Fruit fly (Drosophila melanogaster) whole organism, pupa: ENCODE results near the gene beat-IIIa.

Source experiments
- CG10348 ChIP-seq: fragments of 200-800 bp; sonication (Bioruptor generic); IDR thresholded peaks from 2 replicates; pipeline ENCODE4 v1.3.6; 2022; ENCODE audit warnings: missing biosample characterization, missing genetic modification characterization
- CG12605 ChIP-seq: fragments of 200-800 bp; sonication (Bioruptor generic); IDR thresholded peaks from 2 replicates; pipeline ENCODE4 v1.3.6; 2022; ENCODE audit warnings: missing biosample characterization, missing genetic modification characterization
- CG13204 ChIP-seq: fragments of 200-800 bp; sonication (Bioruptor generic); optimal IDR thresholded peaks from 2 replicates; lab custom pipeline; 2018; ENCODE audit warnings: missing biosample characterization, mild to moderate bottlenecking, missing genetic modification characterization, moderate library complexity
- CG14655 ChIP-seq: fragments of 200-800 bp; sonication (Bioruptor generic); optimal IDR thresholded peaks from 3 replicates; lab custom pipeline; 2017; ENCODE audit warnings: mild to moderate bottlenecking, missing biosample characterization, missing genetic modification reagents, missing genetic modification characterization
- CG15710 ChIP-seq: fragments of 200-800 bp; sonication (Bioruptor generic); optimal IDR thresholded peaks from 2 replicates; lab custom pipeline; 2018; ENCODE audit warnings: missing biosample characterization, mild to moderate bottlenecking, missing genetic modification characterization, moderate library complexity
- CG17806 ChIP-seq: fragments of 200-800 bp; sonication (Bioruptor generic); optimal IDR thresholded peaks from 2 replicates; lab custom pipeline; 2018; ENCODE audit warnings: missing biosample characterization, mild to moderate bottlenecking, missing genetic modification characterization, moderate library complexity
- CG32121 ChIP-seq: fragments of 200-800 bp; sonication (Bioruptor generic); IDR thresholded peaks from 2 replicates; pipeline ENCODE4 v1.3.6; 2022; ENCODE audit warnings: missing biosample characterization, missing genetic modification characterization
- CG34367 ChIP-seq: fragments of 200-800 bp; sonication (Bioruptor generic); optimal IDR thresholded peaks from 2 replicates; lab custom pipeline; 2018; ENCODE audit warnings: missing biosample characterization, mild to moderate bottlenecking, missing genetic modification characterization
- CG4496 ChIP-seq: fragments of 200-800 bp; sonication (Bioruptor generic); IDR thresholded peaks from 3 replicates; pipeline ENCODE4 v1.3.6; 2022; ENCODE audit warnings: missing biosample characterization, missing genetic modification characterization
- CG8159 ChIP-seq: fragments of 200-800 bp; sonication (Bioruptor generic); optimal IDR thresholded peaks from 3 replicates; lab custom pipeline; 2018; ENCODE audit warnings: missing biosample characterization, mild to moderate bottlenecking, missing genetic modification characterization, moderate library complexity
- CG8301 ChIP-seq: fragments of 200-800 bp; sonication (Bioruptor generic); optimal IDR thresholded peaks from 2 replicates; lab custom pipeline; 2018; ENCODE audit warnings: missing biosample characterization, mild to moderate bottlenecking, missing genetic modification characterization
- CG9948 ChIP-seq: fragments of 200-800 bp; sonication (Bioruptor generic); optimal IDR thresholded peaks from 2 replicates; lab custom pipeline; 2018; ENCODE audit warnings: missing biosample characterization, mild to moderate bottlenecking, missing genetic modification characterization, moderate library complexity
- D1 ChIP-seq: fragments of 200-800 bp; sonication (Bioruptor generic); optimal IDR thresholded peaks from 2 replicates; lab custom pipeline; 2018; ENCODE audit warnings: missing biosample characterization, mild to moderate bottlenecking, missing genetic modification characterization, moderate library complexity
- EcR ChIP-seq: fragments of 200-800 bp; sonication (Bioruptor generic); optimal IDR thresholded peaks from 3 replicates; lab custom pipeline; 2019; ENCODE audit warnings: missing biosample characterization, missing genetic modification characterization, mild to moderate bottlenecking, moderate library complexity, missing genetic modification reagents
- Ets98B ChIP-seq: fragments of 200-800 bp; sonication (Bioruptor generic); IDR thresholded peaks from 2 replicates; pipeline ENCODE4 v1.3.6; 2022; ENCODE audit warnings: missing biosample characterization, missing genetic modification characterization
- Pif1A ChIP-seq: fragments of 200-800 bp; sonication (Bioruptor generic); optimal IDR thresholded peaks from 3 replicates; lab custom pipeline; 2016; ENCODE audit warnings: missing biosample characterization, missing genetic modification characterization
- Pif1B ChIP-seq: fragments of 200-800 bp; sonication (Bioruptor generic); optimal IDR thresholded peaks from 3 replicates; lab custom pipeline; 2016; ENCODE audit warnings: missing biosample characterization, missing genetic modification characterization
- Snoo ChIP-seq: fragments of 200-800 bp; sonication (Bioruptor generic); optimal IDR thresholded peaks from 3 replicates; lab custom pipeline; 2017; ENCODE audit warnings: missing biosample characterization, mild to moderate bottlenecking, missing genetic modification characterization, inconsistent platforms
- fd96Ca ChIP-seq: fragments of 200-800 bp; sonication (Bioruptor generic); IDR thresholded peaks from 3 replicates; pipeline ENCODE4 v1.3.6; 2022; ENCODE audit warnings: missing biosample characterization, missing genetic modification characterization
- gl ChIP-seq: fragments of 200-800 bp; sonication (Bioruptor generic); optimal IDR thresholded peaks from 2 replicates; lab custom pipeline; 2018; ENCODE audit warnings: missing biosample characterization, mild to moderate bottlenecking, missing genetic modification characterization
- rn ChIP-seq: fragments of 200-800 bp; sonication (Bioruptor generic); IDR thresholded peaks from 2 replicates; pipeline ENCODE4 v1.3.6; 2022; ENCODE audit warnings: missing biosample characterization, missing genetic modification characterization

beat-IIIa gene

DNA sequence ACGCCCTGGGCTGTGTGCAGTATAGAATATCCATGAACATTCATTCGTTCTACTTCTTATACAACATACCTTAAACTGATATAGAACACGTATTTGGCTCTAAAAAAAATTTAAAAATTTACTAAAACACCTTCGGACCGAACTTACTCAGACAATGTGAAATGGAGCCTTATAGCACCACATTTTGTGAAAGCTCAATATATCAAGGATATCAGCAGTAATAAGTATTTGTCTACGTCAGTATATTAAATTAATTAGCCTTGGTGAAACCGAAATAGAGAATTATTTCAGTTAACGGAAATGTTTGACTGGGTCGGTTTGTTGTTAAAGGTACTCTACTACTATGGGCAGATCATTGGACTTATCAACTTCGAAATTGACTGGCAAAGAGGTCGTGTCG lies 45.5 kb downstream of the beat-IIIa start, which contains the start of gene Gr36a:
Gene Gr36a (plus strand): TSS at position 301 of the 400 bp plus-strand sequence.
- no peak for TF ChIP-seq CG4496
- TF ChIP-seq CG32121 (GFP tag; lab: Robert Waterston, UW): no peak
- no peak for TF ChIP-seq CG8159
- TF ChIP-seq D1 (tag; lab: Kevin White, UChicago): no peak
- TF ChIP-seq Pif1A (GFP tag; lab: Kevin White, UChicago): no peak
- no peak for TF ChIP-seq CG13204 (GFP tag; lab: Kevin White, UChicago)
- TF ChIP-seq Snoo (tag; lab: Kevin White, UChicago): no peak
- no peak for TF ChIP-seq Pif1B (GFP tag; lab: Kevin White, UChicago)
- TF ChIP-seq fd96Ca (GFP tag; lab: Robert Waterston, UW): no peak
- no peak for TF ChIP-seq CG12605
- no peak for TF ChIP-seq gl (tag; lab: Kevin White, UChicago)
- TF ChIP-seq Ets98B: no peak
- no peak for TF ChIP-seq rn (GFP tag; lab: Robert Waterston, UW)
- TF ChIP-seq CG8301 (tag; lab: Kevin White, UChicago): no peak
- TF ChIP-seq CG17806 (tag; lab: Kevin White, UChicago): no peak
- no peak for TF ChIP-seq CG15710
- TF ChIP-seq CG10348 (GFP tag; lab: Robert Waterston, UW): no peak
- TF ChIP-seq CG34367 (tag; lab: Kevin White, UChicago): no peak
- TF ChIP-seq CG14655: no peak

- TF ChIP-seq CG34367 (tag; lab: Kevin White, UChicago) (no peak), CG9948 (tag; lab: Kevin White, UChicago) (no peak), CG8301 (tag; lab: Kevin White, UChicago) (no peak), CG17806 (tag; lab: Kevin White, UChicago) (no peak), D1 (tag; lab: Kevin White, UChicago) (no peak), Ets98B (no peak), Pif1A (GFP tag; lab: Kevin White, UChicago) (no peak), CG12605 (no peak), EcR (GFP tag; lab: Kevin White, UChicago) (no peak), CG13204 (GFP tag; lab: Kevin White, UChicago) (no peak), CG32121 (GFP tag; lab: Robert Waterston, UW) (no peak), CG8159 (no peak), gl (tag; lab: Kevin White, UChicago) (no peak), Snoo (tag; lab: Kevin White, UChicago) (no peak), CG4496 (no peak), Pif1B (GFP tag; lab: Kevin White, UChicago) (no peak), rn (GFP tag; lab: Robert Waterston, UW) (no peak)
These were observed 47.6 kb downstream of the beat-IIIa start, which contains the start of gene Gr36b for dm6 chr2L:17178472-17178871. Gr36b (plus strand) TSS chr2L:17178772.

dm6 chr2L:17180038-17180437 lies 49.2 kb downstream of the beat-IIIa start, which contains the start of gene Gr36c:
Gr36c (plus strand) TSS chr2L:17180338.
- TF ChIP-seq gl (tag; lab: Kevin White, UChicago): no peak
- TF ChIP-seq CG4496: no peak
- no peak for TF ChIP-seq EcR (GFP tag; lab: Kevin White, UChicago)
- TF ChIP-seq rn (GFP tag; lab: Robert Waterston, UW): no peak
- TF ChIP-seq CG8159: no peak
- TF ChIP-seq Pif1A (GFP tag; lab: Kevin White, UChicago): no peak
- no peak for TF ChIP-seq Ets98B
- TF ChIP-seq CG13204 (GFP tag; lab: Kevin White, UChicago): no peak
- TF ChIP-seq CG15710: no peak
- TF ChIP-seq Pif1B (GFP tag; lab: Kevin White, UChicago): no peak

DNA sequence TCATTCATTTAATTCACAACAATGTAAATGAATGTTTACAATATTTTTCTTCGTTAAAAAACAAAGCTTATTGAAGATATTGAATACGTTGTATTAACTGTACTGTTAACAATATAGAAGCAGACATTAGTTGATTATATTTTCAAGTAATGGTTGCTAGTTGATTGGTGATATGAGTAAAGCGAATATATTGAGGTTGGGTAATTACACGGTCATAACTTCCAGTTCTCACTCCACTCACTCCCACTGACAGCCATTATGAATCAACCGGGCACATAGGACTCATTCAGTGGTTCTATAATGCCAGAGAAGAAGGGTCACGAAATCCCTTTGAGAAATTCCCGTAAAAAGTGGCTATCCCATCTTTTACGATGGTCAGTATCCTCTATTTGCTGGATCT lies 50.8 kb downstream of the beat-IIIa start, which contains the start of gene Grl36a:
Gene Grl36a (plus strand): TSS at position 301 of the 400 bp plus-strand sequence.
- TF ChIP-seq CG10348 (GFP tag; lab: Robert Waterston, UW) (no peak), CG4496 (no peak), CG9948 (tag; lab: Kevin White, UChicago) (no peak), Ets98B (no peak)

DNA sequence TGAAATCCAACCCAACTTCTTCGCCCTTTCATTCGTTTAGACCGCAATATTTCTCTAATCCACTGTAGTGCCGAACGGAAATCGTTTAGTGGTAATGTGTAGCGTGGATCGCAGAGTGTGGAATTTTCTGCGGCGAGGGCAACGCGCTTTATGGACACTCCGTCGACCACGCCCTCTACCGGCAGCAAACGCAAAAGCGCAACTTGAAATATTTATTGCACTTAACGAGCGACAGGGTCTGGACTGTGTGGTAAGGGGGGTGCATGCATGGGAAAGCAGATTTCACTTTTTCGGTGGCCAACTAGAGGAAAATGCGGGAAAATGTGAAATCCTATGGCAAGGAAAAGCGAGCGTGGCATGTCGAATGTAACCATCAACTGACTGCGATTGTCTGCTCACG lies 64.4 kb downstream of the beat-IIIa start:
- TF ChIP-seq CG14655: no peak
- TF ChIP-seq CG8159: no peak

- TF ChIP-seq CG4496: no peak
- no peak for TF ChIP-seq CG17806 (tag; lab: Kevin White, UChicago)
- TF ChIP-seq CG15710: no peak
- TF ChIP-seq CG10348 (GFP tag; lab: Robert Waterston, UW): no peak
- no peak for TF ChIP-seq Pif1B (GFP tag; lab: Kevin White, UChicago)
- no peak for TF ChIP-seq EcR (GFP tag; lab: Kevin White, UChicago)
- no peak for TF ChIP-seq fd96Ca (GFP tag; lab: Robert Waterston, UW)
- no peak for TF ChIP-seq gl (tag; lab: Kevin White, UChicago)
- no peak for TF ChIP-seq CG34367 (tag; lab: Kevin White, UChicago)
- no peak for TF ChIP-seq CG9948 (tag; lab: Kevin White, UChicago)
- no peak for TF ChIP-seq Pif1A (GFP tag; lab: Kevin White, UChicago)
- no peak for TF ChIP-seq rn (GFP tag; lab: Robert Waterston, UW)
- no peak for TF ChIP-seq CG8159
- no peak for TF ChIP-seq CG12605
- TF ChIP-seq D1 (tag; lab: Kevin White, UChicago): no peak
- no peak for TF ChIP-seq CG8301 (tag; lab: Kevin White, UChicago)
- no peak for TF ChIP-seq CG13204 (GFP tag; lab: Kevin White, UChicago)
- TF ChIP-seq Ets98B: no peak
- no peak for TF ChIP-seq CG32121 (GFP tag; lab: Robert Waterston, UW)
These were observed 71.0 kb downstream of the beat-IIIa start for dm6 chr2L:17201777-17202176.
